Fruit fly (Drosophila melanogaster): ENCODE data around the gene CG14314.
A peak's percentile ranks its signal among the peaks of the same experiment; 100 is the strongest.

CG14314 gene

DNA sequence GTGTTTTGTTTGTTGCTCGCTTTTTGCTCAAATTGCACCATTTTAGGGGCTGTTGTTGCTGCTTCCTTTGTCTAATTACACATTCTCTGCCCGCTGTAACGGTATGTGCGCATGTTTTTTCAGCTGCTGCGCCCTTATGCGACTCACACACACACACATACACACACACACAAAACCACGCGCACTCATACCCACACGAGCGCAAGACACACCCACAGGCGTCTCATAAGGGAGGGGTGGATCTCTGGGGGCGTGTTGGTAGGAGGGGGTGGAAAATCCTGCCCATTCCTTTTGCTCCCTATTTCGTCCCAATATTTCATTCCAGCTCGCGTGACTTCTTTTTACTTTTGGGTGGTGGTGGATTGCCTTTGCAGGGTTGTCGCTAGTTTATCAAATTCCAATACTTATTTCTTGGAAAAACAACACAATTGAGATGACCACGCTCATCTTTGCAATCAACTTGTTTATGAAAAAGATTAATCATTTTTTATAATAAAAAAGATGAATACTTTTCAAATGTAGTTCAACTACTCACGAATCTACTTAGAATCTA lies 29.2 kb downstream of the CG14314 start:
- TF ChIP-seq ttk (optimal IDR thresholded peaks at IDR 0.05) (no peak), h (optimal IDR thresholded peaks at IDR 0.05) (no peak), insv (optimal IDR thresholded peaks at IDR 0.05) (no peak), psq (optimal IDR thresholded peaks at IDR 0.05) (no peak), Myc (optimal IDR thresholded peaks at IDR 0.05) (no peak), Sin3A (optimal IDR thresholded peaks at IDR 0.05) (no peak)

DNA sequence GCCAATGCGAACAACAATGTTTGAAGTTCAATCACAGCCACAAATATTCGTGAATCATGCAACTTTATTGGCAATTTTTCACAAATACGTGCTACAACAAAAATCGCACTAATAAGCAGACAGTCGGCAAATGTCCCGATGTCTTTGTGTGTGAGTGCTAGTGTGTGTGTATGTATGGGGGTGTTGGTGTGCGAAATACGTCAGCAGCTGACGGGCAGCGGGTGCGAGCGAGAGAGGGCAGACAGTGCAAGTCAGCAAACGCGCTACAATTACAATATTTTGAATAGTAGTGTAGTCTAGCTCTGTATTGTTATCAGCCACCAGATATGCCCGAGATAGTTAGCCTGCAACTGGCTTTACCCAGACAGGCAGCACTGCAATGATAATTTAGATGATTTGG lies 30.1 kb downstream of the CG14314 start:
- TF ChIP-seq ttk (optimal IDR thresholded peaks at IDR 0.05) (no peak), Sin3A (optimal IDR thresholded peaks at IDR 0.05) (no peak), h (optimal IDR thresholded peaks at IDR 0.05) (no peak)

DNA sequence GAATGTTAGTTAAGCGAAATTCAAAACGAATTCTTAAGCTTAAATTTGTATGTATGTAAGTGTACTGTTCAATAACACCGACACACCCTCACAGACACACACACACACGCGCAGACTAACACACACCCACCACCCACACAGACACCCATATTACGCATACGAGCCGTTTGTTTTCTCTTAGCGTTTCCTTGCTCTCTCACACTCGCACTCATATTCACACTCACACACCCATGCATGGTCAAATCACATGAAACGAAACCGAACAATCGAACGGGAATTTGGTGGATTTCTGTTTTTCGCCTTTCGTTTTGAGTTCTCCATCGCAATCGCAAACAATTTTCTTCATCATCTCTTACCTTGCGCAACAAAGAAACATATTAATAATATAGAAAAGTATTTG lies 33.3 kb downstream of the CG14314 start:
- no peak for TF ChIP-seq h (optimal IDR thresholded peaks at IDR 0.05)
- TF ChIP-seq ttk (optimal IDR thresholded peaks at IDR 0.05) = no peak
- no peak for TF ChIP-seq psq (optimal IDR thresholded peaks at IDR 0.05)
- TF ChIP-seq insv (optimal IDR thresholded peaks at IDR 0.05) = no peak
- no peak for TF ChIP-seq Myc (optimal IDR thresholded peaks at IDR 0.05)
- TF ChIP-seq Sin3A (optimal IDR thresholded peaks at IDR 0.05) = no peak

DNA sequence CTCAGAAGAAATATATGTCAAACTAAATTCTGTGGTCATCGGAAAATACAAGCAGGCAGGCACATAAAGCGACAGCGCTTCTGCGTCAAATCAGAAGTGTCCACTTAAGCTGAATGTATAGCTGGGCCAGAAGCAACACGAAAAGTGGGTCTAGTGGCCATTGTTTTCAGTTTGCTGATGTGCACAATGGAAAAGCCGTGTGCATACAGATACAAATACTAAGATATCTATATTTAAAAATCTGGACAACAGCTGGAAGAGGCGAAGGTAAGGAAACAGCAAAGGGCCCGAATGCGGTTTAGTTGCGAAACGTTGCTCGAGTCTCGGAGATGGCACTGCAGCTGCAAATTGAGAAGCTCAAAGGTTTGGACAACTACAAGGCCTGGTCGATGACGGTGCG lies 34.9 kb downstream of the CG14314 start, which contains the start of gene CG18598:
Gene CG18598, plus strand, starts transcription at position 301 of the 400 bp plus-strand sequence.
- TF ChIP-seq h (optimal IDR thresholded peaks at IDR 0.05) = no peak
- no peak for TF ChIP-seq Myc (optimal IDR thresholded peaks at IDR 0.05)
- TF ChIP-seq psq (optimal IDR thresholded peaks at IDR 0.05) = no peak
- no peak for TF ChIP-seq Sin3A (optimal IDR thresholded peaks at IDR 0.05)
- no peak for TF ChIP-seq ttk (optimal IDR thresholded peaks at IDR 0.05)
- TF ChIP-seq insv (optimal IDR thresholded peaks at IDR 0.05) = no peak

DNA sequence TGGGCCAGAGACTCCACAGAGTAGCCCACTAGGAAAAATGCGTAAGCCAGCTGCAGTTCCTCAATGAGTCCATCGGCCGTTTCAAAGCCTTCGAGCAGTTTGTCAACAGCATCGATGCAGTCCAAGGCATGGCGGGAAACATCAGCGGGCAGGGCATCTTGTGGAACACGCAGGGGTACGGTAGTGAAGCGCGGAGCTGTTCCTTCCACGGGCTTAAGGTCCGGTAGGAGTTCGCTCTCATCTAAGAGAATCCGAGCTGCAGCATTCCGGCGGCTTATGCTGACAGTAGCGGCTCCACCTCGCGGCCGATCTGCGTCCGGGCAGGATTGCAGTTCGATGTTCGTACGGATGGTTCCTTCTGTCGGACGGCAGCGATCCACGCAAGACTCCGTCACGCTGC lies 35.9 kb downstream of the CG14314 start:
- TF ChIP-seq psq (optimal IDR thresholded peaks at IDR 0.05) (no peak), h (optimal IDR thresholded peaks at IDR 0.05) (no peak), ttk (optimal IDR thresholded peaks at IDR 0.05) (peak; percentile 92), Myc (optimal IDR thresholded peaks at IDR 0.05) (no peak)

DNA sequence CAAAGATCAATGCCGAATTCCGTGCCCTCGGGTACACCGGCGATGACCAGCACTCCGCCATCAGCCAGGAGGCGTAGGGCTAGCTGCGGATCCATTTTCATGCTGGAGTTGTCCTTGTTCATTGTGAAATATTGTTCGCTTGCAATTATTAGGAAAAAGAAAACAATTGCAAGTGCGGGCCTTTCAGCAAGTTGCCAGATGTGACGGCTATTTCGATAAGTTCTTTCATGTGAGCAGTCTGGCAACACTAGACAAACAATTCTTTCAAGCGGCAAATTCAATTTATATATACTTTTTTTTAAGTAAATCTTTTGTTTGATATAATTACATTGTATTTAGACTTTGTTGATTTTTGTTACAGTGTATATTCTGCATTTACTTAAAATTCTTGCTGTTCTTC lies 36.6 kb downstream of the CG14314 start, which contains the start of gene CG12320:
Gene CG12320, minus strand, starts transcription at position 157 of the 400 bp plus-strand sequence.
- TF ChIP-seq psq (optimal IDR thresholded peaks at IDR 0.05) (no peak), insv (optimal IDR thresholded peaks at IDR 0.05) (no peak)

- TF ChIP-seq psq (optimal IDR thresholded peaks at IDR 0.05) = no peak
- TF ChIP-seq Myc (optimal IDR thresholded peaks at IDR 0.05) = no peak
- no peak for TF ChIP-seq insv (optimal IDR thresholded peaks at IDR 0.05)
- no peak for TF ChIP-seq h (optimal IDR thresholded peaks at IDR 0.05)
- no peak for TF ChIP-seq ttk (optimal IDR thresholded peaks at IDR 0.05)
- TF ChIP-seq Sin3A (optimal IDR thresholded peaks at IDR 0.05) = no peak
Observed at dm6 chr3R:18255281-18255680, 39.3 kb downstream of the CG14314 start, which contains the start of the genes Ada2a, Polr2D, Tgs1 and moi. Ada2a (minus strand) TSS chr3R:18255487. Polr2D (minus strand) TSS chr3R:18255487. Tgs1 (plus strand) TSS chr3R:18255530. moi (plus strand) TSS chr3R:18255530.

DNA sequence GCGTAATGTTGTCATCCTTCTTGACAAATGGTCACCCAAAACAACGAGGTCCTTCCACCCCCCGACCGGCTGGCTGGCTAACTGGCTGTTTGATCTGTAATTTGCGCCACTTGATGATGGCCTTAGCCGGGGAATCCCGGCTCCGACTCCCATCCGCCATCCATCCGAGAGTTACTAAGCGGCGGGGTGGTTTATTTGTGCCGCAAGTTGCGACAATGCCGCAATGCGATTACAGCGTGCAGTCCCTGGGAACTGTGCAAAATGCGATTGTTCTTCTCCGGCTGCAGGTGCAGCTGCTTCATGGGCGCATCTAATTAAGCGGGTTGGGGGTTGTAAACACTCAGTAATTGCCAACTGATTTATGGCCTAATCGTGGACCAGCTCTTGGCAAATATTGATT lies 44.1 kb downstream of the CG14314 start:
- TF ChIP-seq psq (optimal IDR thresholded peaks at IDR 0.05) (no peak), Myc (optimal IDR thresholded peaks at IDR 0.05) (no peak), insv (optimal IDR thresholded peaks at IDR 0.05) (no peak), ttk (optimal IDR thresholded peaks at IDR 0.05) (no peak), h (optimal IDR thresholded peaks at IDR 0.05) (no peak), Sin3A (optimal IDR thresholded peaks at IDR 0.05) (no peak)

- no peak for TF ChIP-seq Myc (optimal IDR thresholded peaks at IDR 0.05)
- no peak for TF ChIP-seq h (optimal IDR thresholded peaks at IDR 0.05)
- no peak for TF ChIP-seq insv (optimal IDR thresholded peaks at IDR 0.05)
- TF ChIP-seq Sin3A (optimal IDR thresholded peaks at IDR 0.05) = no peak
- no peak for TF ChIP-seq psq (optimal IDR thresholded peaks at IDR 0.05)
- TF ChIP-seq ttk (optimal IDR thresholded peaks at IDR 0.05) = no peak
Observed at dm6 chr3R:18261602-18262001, 45.7 kb downstream of the CG14314 start.

DNA sequence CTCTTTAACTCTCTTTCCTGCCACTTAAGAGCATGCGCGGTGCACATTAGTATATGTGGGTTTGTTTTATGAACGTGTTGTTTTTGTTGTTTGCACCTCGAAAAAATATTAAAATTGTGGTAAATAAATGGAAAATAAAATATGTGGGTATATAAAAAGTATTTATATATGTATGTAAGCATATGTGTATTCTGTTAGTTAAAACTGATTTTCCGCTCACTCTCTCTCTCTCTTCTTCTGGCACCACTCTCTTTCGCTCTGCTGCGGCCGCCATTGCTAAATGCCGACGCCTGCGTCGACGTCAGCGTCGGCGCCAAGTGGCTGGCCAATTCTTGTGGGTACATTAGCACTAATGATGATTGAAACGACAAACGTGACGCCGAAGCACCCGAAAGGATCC lies 49.3 kb downstream of the CG14314 start:
- TF ChIP-seq h (optimal IDR thresholded peaks at IDR 0.05) (no peak), psq (optimal IDR thresholded peaks at IDR 0.05) (no peak), ttk (optimal IDR thresholded peaks at IDR 0.05) (no peak), Myc (optimal IDR thresholded peaks at IDR 0.05) (no peak), insv (optimal IDR thresholded peaks at IDR 0.05) (no peak), Sin3A (optimal IDR thresholded peaks at IDR 0.05) (no peak)

DNA sequence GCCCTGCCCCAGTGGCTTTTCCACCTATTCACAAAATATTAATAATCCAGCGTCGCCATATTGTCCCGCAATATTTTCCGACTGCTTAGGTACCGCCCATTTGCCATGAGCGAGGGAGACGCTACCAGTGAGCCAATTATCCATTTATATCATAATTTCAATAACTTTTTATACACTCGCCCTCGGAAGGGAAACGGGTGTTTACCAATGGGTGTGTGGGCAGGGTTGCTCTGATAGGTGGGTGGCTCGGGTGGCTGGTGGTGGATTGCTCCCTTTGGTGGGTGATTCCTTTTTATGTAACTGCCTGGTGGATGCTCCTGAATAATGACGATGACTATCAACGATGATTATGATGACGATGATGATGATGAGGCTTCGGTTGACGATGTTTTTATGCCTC lies 50.7 kb downstream of the CG14314 start:
- TF ChIP-seq Sin3A (optimal IDR thresholded peaks at IDR 0.05) = no peak

DNA sequence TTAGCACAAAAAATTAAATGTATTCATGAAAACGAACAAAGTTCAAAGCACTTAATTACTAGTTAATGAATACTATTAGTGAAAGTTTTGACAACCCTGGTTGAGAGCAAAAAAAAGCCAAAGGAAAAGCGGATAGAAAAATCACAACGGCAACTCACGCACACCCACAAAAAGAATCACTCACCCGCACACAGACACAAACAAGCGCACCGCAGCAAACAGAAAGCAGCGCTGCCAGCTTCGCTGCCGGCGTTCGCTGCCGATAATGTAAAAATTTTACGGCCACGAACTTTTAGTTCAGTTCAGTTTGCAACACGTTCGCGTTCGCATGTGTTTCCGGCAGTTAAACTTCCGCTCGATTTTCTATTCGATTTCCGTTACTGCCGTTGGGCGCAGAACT lies 51.5 kb downstream of the CG14314 start, which contains the start of gene CG18599:
Gene CG18599, plus strand, starts transcription at position 301 of the 400 bp plus-strand sequence.
- TF ChIP-seq h (optimal IDR thresholded peaks at IDR 0.05) = no peak
- no peak for TF ChIP-seq insv (optimal IDR thresholded peaks at IDR 0.05)
- TF ChIP-seq ttk (optimal IDR thresholded peaks at IDR 0.05) = no peak
- no peak for TF ChIP-seq Sin3A (optimal IDR thresholded peaks at IDR 0.05)
- no peak for TF ChIP-seq Myc (optimal IDR thresholded peaks at IDR 0.05)
- no peak for TF ChIP-seq psq (optimal IDR thresholded peaks at IDR 0.05)
